Fruit fly (Drosophila melanogaster) whole organism, embryonic: ENCODE results near the gene CG1632.

Experiments used
- B-H1 ChIP-seq: fragments of 200-800 bp; sonication (Bioruptor generic); IDR thresholded peaks from 3 replicates; pipeline ENCODE4 v1.3.6; 2022; ENCODE audit warnings: missing biosample characterization, missing genetic modification characterization
- B-H2 ChIP-seq: fragments of 200-800 bp; sonication (Bioruptor generic); optimal IDR thresholded peaks from 2 replicates; lab custom pipeline; 2018; ENCODE audit warnings: missing biosample characterization, mild to moderate bottlenecking, missing genetic modification characterization
- CG10274 ChIP-seq: fragments of 200-800 bp; sonication (Bioruptor generic); optimal IDR thresholded peaks from 3 replicates; lab custom pipeline; 2017; ENCODE audit warnings: missing biosample characterization, mild to moderate bottlenecking, missing genetic modification characterization
- CG12659 ChIP-seq: fragments of 200-800 bp; sonication (Bioruptor generic); optimal IDR thresholded peaks from 3 replicates; lab custom pipeline; 2017; ENCODE audit warnings: mild to moderate bottlenecking, missing biosample characterization, missing genetic modification reagents, missing genetic modification characterization
- CG12942 ChIP-seq: fragments of 200-800 bp; sonication (Bioruptor generic); optimal IDR thresholded peaks from 3 replicates; lab custom pipeline; 2016; ENCODE audit warnings: missing biosample characterization, missing genetic modification characterization
- CG14710 ChIP-seq: fragments of 200-800 bp; sonication (Bioruptor generic); optimal IDR thresholded peaks from 3 replicates; lab custom pipeline; 2019; ENCODE audit warnings: missing biosample characterization, mild to moderate bottlenecking, missing genetic modification characterization, moderate library complexity
- CG14860 ChIP-seq: fragments of 200-800 bp; sonication (Bioruptor generic); IDR thresholded peaks from 3 replicates; pipeline ENCODE4 v1.3.6; 2022; ENCODE audit warnings: missing biosample characterization, missing genetic modification characterization; ENCODE audit not compliant: partially characterized antibody
- CG15073 ChIP-seq: fragments of 200-800 bp; sonication (Bioruptor generic); optimal IDR thresholded peaks from 2 replicates; lab custom pipeline; 2016; ENCODE audit warnings: missing biosample characterization, missing genetic modification characterization
- CG15479 ChIP-seq: fragments of 200-800 bp; sonication (Bioruptor generic); optimal IDR thresholded peaks from 3 replicates; lab custom pipeline; 2019; ENCODE audit warnings: missing biosample characterization, mild to moderate bottlenecking, missing genetic modification characterization, moderate library complexity
- CG15514 ChIP-seq: fragments of 200-800 bp; sonication (Bioruptor generic); optimal IDR thresholded peaks from 3 replicates; lab custom pipeline; 2017; ENCODE audit warnings: missing biosample characterization, missing genetic modification characterization, mild to moderate bottlenecking, moderate library complexity, missing genetic modification reagents
- CG16813 ChIP-seq: fragments of 200-800 bp; sonication (Bioruptor generic); IDR thresholded peaks from 3 replicates; pipeline ENCODE4 v1.3.6; 2022; ENCODE audit warnings: missing biosample characterization, missing genetic modification characterization; ENCODE audit not compliant: partially characterized antibody
- CG2116 ChIP-seq: fragments of 200-800 bp; sonication (Bioruptor generic); optimal IDR thresholded peaks from 3 replicates; lab custom pipeline; 2018; ENCODE audit warnings: missing biosample characterization, mild to moderate bottlenecking, missing genetic modification characterization
- CG3065 ChIP-seq: fragments of 200-800 bp; sonication (Bioruptor generic); optimal IDR thresholded peaks from 2 replicates; lab custom pipeline; 2016; ENCODE audit warnings: missing biosample characterization, missing genetic modification characterization
- CG42726 ChIP-seq: fragments of 200-800 bp; sonication (Bioruptor generic); IDR thresholded peaks from 2 replicates; pipeline ENCODE4 v1.3.6; 2022; ENCODE audit warnings: missing biosample characterization, missing genetic modification characterization; ENCODE audit not compliant: partially characterized antibody
- CG4404 ChIP-seq: fragments of 200-800 bp; sonication (Bioruptor generic); IDR thresholded peaks from 2 replicates; pipeline ENCODE4 v1.3.6; 2022; ENCODE audit warnings: missing biosample characterization, missing genetic modification characterization
- CG4424 ChIP-seq: fragments of 200-800 bp; sonication (Bioruptor generic); optimal IDR thresholded peaks from 3 replicates; lab custom pipeline; 2016; ENCODE audit warnings: missing biosample characterization, missing genetic modification characterization
- CG4617 ChIP-seq: fragments of 200-800 bp; sonication (Bioruptor generic); optimal IDR thresholded peaks from 3 replicates; lab custom pipeline; 2016; ENCODE audit warnings: missing biosample characterization, missing genetic modification characterization, borderline replicate concordance
- CG5180 ChIP-seq: fragments of 200-800 bp; sonication (Bioruptor generic); optimal IDR thresholded peaks from 3 replicates; lab custom pipeline; 2017; ENCODE audit warnings: missing biosample characterization, missing genetic modification characterization, mild to moderate bottlenecking, moderate library complexity, missing genetic modification reagents
- CG6854 ChIP-seq: fragments of 200-800 bp; sonication (Bioruptor generic); optimal IDR thresholded peaks from 3 replicates; lab custom pipeline; 2017; ENCODE audit warnings: missing biosample characterization, mild to moderate bottlenecking, missing genetic modification characterization
- CG7271 ChIP-seq: fragments of 200-800 bp; sonication (Bioruptor generic); optimal IDR thresholded peaks from 2 replicates; lab custom pipeline; 2018; ENCODE audit warnings: missing biosample characterization, mild to moderate bottlenecking, missing genetic modification characterization, moderate library complexity
- CG8924 ChIP-seq: fragments of 200-800 bp; optimal IDR thresholded peaks from 3 replicates; lab custom pipeline; 2019; ENCODE audit warnings: missing biosample characterization, mild to moderate bottlenecking, missing genetic modification characterization, moderate library complexity
- CG9437 ChIP-seq: fragments of 200-800 bp; sonication (Bioruptor generic); optimal IDR thresholded peaks from 2 replicates; lab custom pipeline; 2018; ENCODE audit warnings: missing biosample characterization, mild to moderate bottlenecking, missing genetic modification characterization
- Dll ChIP-seq: fragments of 200-800 bp; sonication (Bioruptor generic); IDR thresholded peaks from 4 replicates; pipeline ENCODE4 v1.3.6; 2022; ENCODE audit warnings: missing biosample characterization, missing genetic modification characterization; ENCODE audit not compliant: partially characterized antibody
- Doc3 ChIP-seq: fragments of 200-800 bp; sonication (Bioruptor generic); IDR thresholded peaks from 3 replicates; pipeline ENCODE4 v1.3.6; 2022; ENCODE audit warnings: missing biosample characterization, missing genetic modification characterization; ENCODE audit not compliant: partially characterized antibody
- Lpt ChIP-seq: fragments of >200 bp; optimal IDR thresholded peaks from 2 replicates; lab custom pipeline; 2018; ENCODE audit warnings: missing biosample characterization, missing genetic modification characterization
- MESR4 ChIP-seq: fragments of 200-800 bp; sonication (Bioruptor generic); optimal IDR thresholded peaks from 2 replicates; lab custom pipeline; 2018; ENCODE audit warnings: missing biosample characterization, mild to moderate bottlenecking, missing genetic modification characterization, moderate library complexity
- NC2β ChIP-seq: fragments of 200-800 bp; sonication (Bioruptor generic); optimal IDR thresholded peaks from 2 replicates; lab custom pipeline; 2016; ENCODE audit warnings: missing biosample characterization, missing genetic modification characterization
- NK7.1 ChIP-seq: fragments of 200-800 bp; sonication (Bioruptor generic); optimal IDR thresholded peaks from 3 replicates; lab custom pipeline; 2016; ENCODE audit warnings: missing biosample characterization, missing genetic modification characterization
- al ChIP-seq: fragments of 200-800 bp; sonication (Bioruptor generic); IDR thresholded peaks from 2 replicates; pipeline ENCODE4 v1.3.6; 2022; ENCODE audit warnings: missing biosample characterization, missing genetic modification characterization
- ato ChIP-seq: fragments of 200-800 bp; sonication (Bioruptor generic); IDR thresholded peaks from 2 replicates; pipeline ENCODE4 v1.3.6; 2022; ENCODE audit warnings: missing biosample characterization, missing genetic modification characterization; ENCODE audit not compliant: partially characterized antibody
- bab2 ChIP-seq: fragments of 200-800 bp; sonication (Bioruptor generic); optimal IDR thresholded peaks from 2 replicates; lab custom pipeline; 2016; ENCODE audit warnings: missing biosample characterization, missing genetic modification characterization
- bigmax ChIP-seq: fragments of 200-800 bp; sonication (Bioruptor generic); optimal IDR thresholded peaks from 2 replicates; lab custom pipeline; 2018; ENCODE audit warnings: missing biosample characterization, mild to moderate bottlenecking, missing genetic modification characterization
- fru ChIP-seq: fragments of >200 bp; optimal IDR thresholded peaks from 2 replicates; lab custom pipeline; 2017
- gce ChIP-seq: fragments of 200-800 bp; sonication (Bioruptor generic); IDR thresholded peaks from 3 replicates; pipeline ENCODE4 v1.3.6; 2022; ENCODE audit warnings: missing biosample characterization, missing genetic modification characterization
- gcm2 ChIP-seq: fragments of 200-800 bp; sonication (Bioruptor generic); optimal IDR thresholded peaks from 2 replicates; lab custom pipeline; 2016; ENCODE audit warnings: missing biosample characterization, missing genetic modification characterization
- gfzf ChIP-seq: fragments of 200-800 bp; sonication (Bioruptor generic); optimal IDR thresholded peaks from 2 replicates; lab custom pipeline; 2016; ENCODE audit warnings: missing biosample characterization, mild to moderate bottlenecking, missing genetic modification characterization, moderate library complexity
- gsb-n ChIP-seq: fragments of 200-800 bp; sonication (Bioruptor generic); optimal IDR thresholded peaks from 3 replicates; lab custom pipeline; 2018; ENCODE audit warnings: missing biosample characterization, mild to moderate bottlenecking, missing genetic modification characterization
- hb ChIP-seq: fragments of 200-800 bp; sonication (Bioruptor generic); IDR thresholded peaks from 3 replicates; pipeline ENCODE4 v1.3.6; 2022; ENCODE audit warnings: missing biosample characterization, missing genetic modification characterization; ENCODE audit not compliant: partially characterized antibody
- knrl ChIP-seq: fragments of 200-800 bp; sonication (Bioruptor generic); IDR thresholded peaks from 3 replicates; pipeline ENCODE4 v1.3.6; 2022; ENCODE audit warnings: missing biosample characterization, missing genetic modification characterization; ENCODE audit not compliant: partially characterized antibody
- otp ChIP-seq: fragments of 200-800 bp; sonication (Bioruptor generic); IDR thresholded peaks from 3 replicates; pipeline ENCODE4, ENCODE4 v1.3.6; 2022; ENCODE audit warnings: missing biosample characterization, missing genetic modification characterization
- pros ChIP-seq: fragments of 200-800 bp; sonication (Bioruptor generic); optimal IDR thresholded peaks from 3 replicates; lab custom pipeline; 2019; ENCODE audit warnings: missing biosample characterization, mild to moderate bottlenecking, missing genetic modification characterization, moderate library complexity
- psq ChIP-seq: fragments of 200-800 bp; sonication (Bioruptor generic); optimal IDR thresholded peaks from 2 replicates; lab custom pipeline; 2017; ENCODE audit warnings: missing biosample characterization, missing genetic modification characterization
- pzg ChIP-seq: fragments of 200-800 bp; sonication (Bioruptor generic); optimal IDR thresholded peaks from 3 replicates; lab custom pipeline; 2018; ENCODE audit warnings: missing biosample characterization, mild to moderate bottlenecking, missing genetic modification characterization, moderate library complexity
- run ChIP-seq: fragments of 200-800 bp; sonication (Bioruptor generic); optimal IDR thresholded peaks from 3 replicates; lab custom pipeline; 2018; ENCODE audit warnings: missing biosample characterization, mild to moderate bottlenecking, missing genetic modification characterization
- sens-2 ChIP-seq: fragments of 200-800 bp; sonication (Bioruptor generic); IDR thresholded peaks from 2 replicates; pipeline ENCODE4 v1.3.6; 2022; ENCODE audit warnings: missing biosample characterization, missing genetic modification characterization
- sna ChIP-seq: fragments of 200-800 bp; sonication (Bioruptor generic); IDR thresholded peaks from 2 replicates; pipeline ENCODE4 v1.3.6; 2022; ENCODE audit warnings: missing biosample characterization, missing genetic modification characterization; ENCODE audit not compliant: partially characterized antibody
- tgo ChIP-seq: fragments of 200-800 bp; sonication (Bioruptor generic); IDR thresholded peaks from 3 replicates; pipeline ENCODE4 v1.3.6; 2022; ENCODE audit warnings: missing biosample characterization, missing genetic modification characterization
- tio ChIP-seq: fragments of 200-800 bp; sonication (Bioruptor generic); optimal IDR thresholded peaks from 2 replicates; lab custom pipeline; 2017; ENCODE audit warnings: missing biosample characterization, missing genetic modification characterization, inconsistent platforms
- trem ChIP-seq: fragments of 200-800 bp; optimal IDR thresholded peaks from 3 replicates; lab custom pipeline; 2019; ENCODE audit warnings: missing biosample characterization, mild to moderate bottlenecking, missing genetic modification characterization, moderate library complexity
- zen2 ChIP-seq: fragments of 200-800 bp; sonication (Bioruptor generic); IDR thresholded peaks from 3 replicates; pipeline ENCODE4 v1.3.6; 2022; ENCODE audit warnings: missing biosample characterization, missing genetic modification characterization; ENCODE audit not compliant: partially characterized antibody

CG1632 gene

dm6 chrX:8240431-8240830 is 12.0 kb upstream of the CG1632 start, which contains the start of gene CG2147 (continued):
- TF ChIP-seq sna (GFP tag; lab: Robert Waterston, UW) (peak; percentile 69; the same call in 1 of the 2 replicates), NC2β (no peak), CG16813 (GFP tag; lab: Robert Waterston, UW) (peak; percentile 72), MESR4 (GFP tag; lab: Kevin White, UChicago) (peak; percentile 5), NK7.1 (no peak), hb (GFP tag; lab: Robert Waterston, UW) (peak; percentile 75), tio (GFP tag; lab: Kevin White, UChicago) (no peak), pros (GFP tag; lab: Kevin White, UChicago) (no peak), Dll (GFP tag; lab: Robert Waterston, UW) (peak; percentile 84), CG9437 (GFP tag; lab: Kevin White, UChicago) (no peak), CG4404 (GFP tag; lab: Robert Waterston, UW) (no peak), knrl (peak; percentile 71; the same call in 2 of the 3 replicates), Lpt (GFP tag; lab: Kevin White, UChicago) (no peak), bab2 (GFP tag; lab: Kevin White, UChicago) (no peak), gcm2 (no peak), ato (peak; percentile 68), CG3065 (GFP tag; lab: Kevin White, UChicago) (no peak), gfzf (peak; percentile 30), CG2116 (GFP tag; lab: Kevin White, UChicago) (peak; percentile 65), trem (tag; lab: Kevin White, UChicago) (peak; percentile 9), run (tag; lab: Kevin White, UChicago) (no peak), CG15479 (GFP tag; lab: Kevin White, UChicago) (no peak), tgo (GFP tag; lab: Robert Waterston, UW) (no peak), CG12659 (GFP tag; lab: Kevin White, UChicago) (peak; percentile 10), CG8924 (tag; lab: Kevin White, UChicago) (no peak), B-H2 (GFP tag; lab: Kevin White, UChicago) (no peak), CG14710 (tag; lab: Kevin White, UChicago) (peak; percentile 10), CG10274 (GFP tag; lab: Kevin White, UChicago) (no peak), CG4424 (GFP tag; lab: Kevin White, UChicago) (no peak), gsb-n (tag; lab: Kevin White, UChicago) (no peak), CG6854 (no peak), bigmax (GFP tag; lab: Kevin White, UChicago) (no peak), CG42726 (peak; percentile 62; the same call in 1 of the 2 replicates), CG5180 (GFP tag; lab: Kevin White, UChicago) (no peak), psq (no peak), gce (no peak), fru (lab: Kevin White, UChicago) (no peak), B-H1 (GFP tag; lab: Robert Waterston, UW) (no peak), Doc3 (GFP tag; lab: Robert Waterston, UW) (peak; percentile 68), pzg (GFP tag; lab: Kevin White, UChicago) (peak; percentile 42), CG15514 (GFP tag; lab: Kevin White, UChicago) (peak; percentile 51), CG12942 (no peak), CG15073 (GFP tag; lab: Kevin White, UChicago) (no peak), sens-2 (GFP tag; lab: Robert Waterston, UW) (no peak), CG4617 (GFP tag; lab: Kevin White, UChicago) (no peak), CG7271 (no peak), al (GFP tag; lab: Robert Waterston, UW) (no peak), otp (no peak), CG14860 (GFP tag; lab: Robert Waterston, UW) (peak; percentile 74), zen2 (peak; percentile 79)
